Worm (Caenorhabditis elegans): ENCODE data around the gene rmh-2.

The rmh-2 gene

DNA sequence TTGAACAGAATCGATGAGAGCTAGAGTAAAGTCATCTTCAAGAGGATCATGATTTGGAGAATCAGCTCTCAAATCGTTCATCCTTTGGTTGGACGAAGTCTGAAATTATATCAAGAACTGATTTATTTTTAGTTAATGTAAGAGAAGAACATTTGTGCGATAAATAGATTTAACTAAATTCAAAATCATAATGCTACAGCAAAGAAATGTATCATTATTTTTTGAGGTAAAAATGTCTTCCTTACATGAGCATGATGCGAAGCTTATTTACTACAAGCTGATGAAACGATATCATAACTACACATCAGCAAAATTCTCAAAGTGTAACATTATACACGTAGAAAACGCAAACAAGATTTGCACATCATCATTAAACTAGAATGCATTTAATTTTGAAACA, 31.8 kb upstream of the rmh-2 start, which contains the start of gene madf-4:
Gene madf-4 (minus strand): TSS at position 101 of the 400 bp plus-strand sequence.
- TF ChIP-seq ekl-4 (GFP tag; IDR thresholded peaks at IDR 0.05), result no peak
- TF ChIP-seq nhr-27 (tag; optimal IDR thresholded peaks at IDR 0.05), result no peak
- no peak for TF ChIP-seq ztf-22 (GFP tag; optimal IDR thresholded peaks at IDR 0.05)
- TF ChIP-seq chd-7 (tag; optimal IDR thresholded peaks at IDR 0.05), result no peak
- no peak for TF ChIP-seq lsy-27 (tag; optimal IDR thresholded peaks at IDR 0.05; ENCODE audit: borderline replicate concordance, insufficient read depth)
- no peak for TF ChIP-seq C17E4.6 (GFP tag; IDR thresholded peaks at IDR 0.05)
- TF ChIP-seq egl-44 (GFP tag; IDR thresholded peaks at IDR 0.05), result no peak
- TF ChIP-seq madf-8 (GFP tag; conservative IDR thresholded peaks at IDR 0.05), result no peak
- TF ChIP-seq ceh-27 (GFP tag; optimal IDR thresholded peaks at IDR 0.05), result no peak

DNA sequence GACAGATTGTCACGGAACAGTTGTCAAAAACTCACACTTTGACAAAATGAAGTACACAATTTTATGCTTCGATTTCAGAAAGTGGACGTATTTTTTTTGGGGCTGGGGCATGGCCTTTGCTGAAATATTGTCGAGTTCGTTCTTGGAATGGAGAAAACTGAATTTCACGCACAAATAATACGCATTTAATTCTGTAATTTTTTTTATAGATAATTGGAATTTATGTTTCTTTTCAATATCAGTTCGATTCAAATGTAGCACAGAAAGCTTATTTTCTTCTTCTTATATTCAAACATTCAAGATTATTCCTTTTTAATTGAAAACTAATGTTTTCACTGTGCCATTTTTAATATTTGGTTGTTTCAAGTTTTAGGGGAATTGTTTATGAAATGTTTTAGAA, 29.8 kb upstream of the rmh-2 start, which contains the start of gene T07C12.10:
Gene T07C12.10 (minus strand): TSS at position 101 of the 400 bp plus-strand sequence.
- TF ChIP-seq ceh-40 (GFP tag; IDR thresholded peaks at IDR 0.05), result no peak
- TF ChIP-seq lin-40 (tag; optimal IDR thresholded peaks at IDR 0.05), result no peak
- no peak for TF ChIP-seq madf-6 (GFP tag; IDR thresholded peaks at IDR 0.05)
- no peak for TF ChIP-seq ama-1 (optimal IDR thresholded peaks at IDR 0.05)
- TF ChIP-seq ama-1 (GFP tag; optimal IDR thresholded peaks at IDR 0.05), result no peak
- TF ChIP-seq ztf-18 (tag; optimal IDR thresholded peaks at IDR 0.05), result no peak
- no peak for TF ChIP-seq tbx-9 (tag; optimal IDR thresholded peaks at IDR 0.05; ENCODE audit: borderline replicate concordance)
- no peak for TF ChIP-seq ztf-28 (GFP tag; IDR thresholded peaks at IDR 0.05)
- no peak for TF ChIP-seq rpc-1 (optimal IDR thresholded peaks at IDR 0.05)
- TF ChIP-seq rpc-1 (tag; optimal IDR thresholded peaks at IDR 0.05), result no peak
- TF ChIP-seq sptf-2 (GFP tag; optimal IDR thresholded peaks at IDR 0.05), result no peak
- no peak for TF ChIP-seq pbrm-1 (GFP tag; IDR thresholded peaks at IDR 0.05)
- TF ChIP-seq Y67H2A.10 (GFP tag; conservative IDR thresholded peaks at IDR 0.05), result no peak
- no peak for TF ChIP-seq sea-2 (GFP tag; IDR thresholded peaks at IDR 0.05)
- TF ChIP-seq ztf-6 (GFP tag; IDR thresholded peaks at IDR 0.05), result no peak
- no peak for TF ChIP-seq F49E8.2 (tag; optimal IDR thresholded peaks at IDR 0.05; ENCODE audit: insufficient read depth)

DNA sequence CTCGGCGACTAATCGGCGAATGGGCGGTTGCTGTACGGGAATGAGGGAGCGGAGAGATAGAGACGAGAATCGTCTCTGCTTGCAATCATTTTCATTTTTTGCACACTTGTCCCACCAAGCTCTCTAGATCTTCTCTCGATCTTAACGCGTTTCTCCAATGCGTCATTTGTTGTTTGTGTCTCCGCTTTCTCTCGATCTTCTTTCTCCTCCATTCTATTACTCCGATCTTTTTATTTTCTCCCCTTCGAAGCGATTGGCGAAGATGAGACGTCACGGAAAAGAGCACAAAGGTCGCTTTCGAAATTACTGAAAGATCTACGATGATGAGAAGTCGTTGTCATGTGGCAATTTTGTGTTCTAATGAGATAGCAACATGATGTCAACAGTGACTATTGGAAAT, 28.1 kb upstream of the rmh-2 start:
- TF ChIP-seq B0336.3 (GFP tag; IDR thresholded peaks at IDR 0.05), result no peak
- TF ChIP-seq B0261.1 (tag; optimal IDR thresholded peaks at IDR 0.05), result no peak
- no peak for TF ChIP-seq die-1 (tag; optimal IDR thresholded peaks at IDR 0.05)
- no peak for TF ChIP-seq hrde-1 (tag; optimal IDR thresholded peaks at IDR 0.05; ENCODE audit: borderline replicate concordance)
- no peak for TF ChIP-seq madf-10 (tag; optimal IDR thresholded peaks at IDR 0.05)
- no peak for TF ChIP-seq F52B5.7 (tag; optimal IDR thresholded peaks at IDR 0.05)
- no peak for TF ChIP-seq nhr-27 (tag; optimal IDR thresholded peaks at IDR 0.05)
- no peak for TF ChIP-seq F49E8.2 (tag; optimal IDR thresholded peaks at IDR 0.05; ENCODE audit: insufficient read depth)
- TF ChIP-seq nfya-2 (GFP tag; IDR thresholded peaks at IDR 0.05), result no peak
- no peak for TF ChIP-seq Y95B8A.8 (GFP tag; IDR thresholded peaks at IDR 0.05)
- no peak for TF ChIP-seq ztf-6 (GFP tag; IDR thresholded peaks at IDR 0.05)
- TF ChIP-seq ceh-40 (GFP tag; IDR thresholded peaks at IDR 0.05), result no peak
- no peak for TF ChIP-seq xnd-1 (tag; optimal IDR thresholded peaks at IDR 0.05)
- no peak for TF ChIP-seq ceh-91 (GFP tag; IDR thresholded peaks at IDR 0.05)
- no peak for TF ChIP-seq pha-4 (tag; optimal IDR thresholded peaks at IDR 0.05)
- TF ChIP-seq pbrm-1 (GFP tag; IDR thresholded peaks at IDR 0.05), result no peak
- no peak for TF ChIP-seq athp-1 (tag; optimal IDR thresholded peaks at IDR 0.05)

All from whole organism, young adult.